Worm (Caenorhabditis elegans): ENCODE measurements around the gene Y59H11AR.10.

- TF ChIP-seq ama-1 (optimal IDR thresholded peaks at IDR 0.05): no peak
- no peak for TF ChIP-seq tra-4 (tag; optimal IDR thresholded peaks at IDR 0.05)
- TF ChIP-seq hmbx-1 (tag; optimal IDR thresholded peaks at IDR 0.05): no peak
- TF ChIP-seq aly-1 (tag; optimal IDR thresholded peaks at IDR 0.05): no peak
- no peak for TF ChIP-seq hmg-4 (GFP tag; optimal IDR thresholded peaks at IDR 0.05)
- no peak for TF ChIP-seq hnd-1 (tag; optimal IDR thresholded peaks at IDR 0.05)
- TF ChIP-seq flt-1 (GFP tag; IDR thresholded peaks at IDR 0.05): no peak
- TF ChIP-seq tbx-37 (GFP tag; conservative IDR thresholded peaks at IDR 0.05): no peak
- TF ChIP-seq B0310.2 (tag; optimal IDR thresholded peaks at IDR 0.05): no peak
- TF ChIP-seq ets-7 (tag; optimal IDR thresholded peaks at IDR 0.05): no peak
- TF ChIP-seq ceh-36 (tag; optimal IDR thresholded peaks at IDR 0.05): no peak
- no peak for TF ChIP-seq scrt-1 (GFP tag; IDR thresholded peaks at IDR 0.05)
- TF ChIP-seq ceh-13 (GFP tag; optimal IDR thresholded peaks at IDR 0.05): no peak
Measured at ce11 chrIV:8571138-8571537, 31.8 kb upstream of the Y59H11AR.10 start, which contains the start of gene Y59H11AM.1.

Data from whole organism, early embryonic.